Fruit fly (Drosophila melanogaster): ENCODE results near the gene CG17075.

CG17075 gene

dm6 chr2L:285596-286023, 18.3 kb upstream of the CG17075 start (continued):
- TF ChIP-seq Side (GFP tag; optimal IDR thresholded peaks at IDR 0.05) (peak; percentile 26), CG12071 (GFP tag; optimal IDR thresholded peaks at IDR 0.05) (peak; percentile 43), TFAM (GFP tag; optimal IDR thresholded peaks at IDR 0.05) (no peak), Dp (GFP tag; optimal IDR thresholded peaks at IDR 0.05) (peak; percentile 31), CG6175 (GFP tag; IDR thresholded peaks at IDR 0.05) (no peak), chm (GFP tag; IDR thresholded peaks at IDR 0.05) (peak; percentile 65), CG9609 (GFP tag; optimal IDR thresholded peaks at IDR 0.05) (no peak), lab (GFP tag; optimal IDR thresholded peaks at IDR 0.05) (no peak), CG9932 (GFP tag; IDR thresholded peaks at IDR 0.05) (peak; percentile 64), CG11085 (GFP tag; IDR thresholded peaks at IDR 0.05) (no peak), Six4 (GFP tag; optimal IDR thresholded peaks at IDR 0.05) (peak; percentile 28), run (tag; optimal IDR thresholded peaks at IDR 0.05) (no peak), cg (GFP tag; optimal IDR thresholded peaks at IDR 0.05) (peak; percentile 0), cato (GFP tag; optimal IDR thresholded peaks at IDR 0.05; ENCODE audit: borderline replicate concordance) (no peak), aop (GFP tag; IDR thresholded peaks at IDR 0.05) (no peak), tx (GFP tag; optimal IDR thresholded peaks at IDR 0.05) (peak; percentile 31), en (GFP tag; optimal IDR thresholded peaks at IDR 0.05) (no peak), Poxn (GFP tag; IDR thresholded peaks at IDR 0.05) (no peak), CG7963 (GFP tag; IDR thresholded peaks at IDR 0.05; ENCODE audit: partially characterized antibody) (no peak), chif (GFP tag; optimal IDR thresholded peaks at IDR 0.05) (peak; percentile 21 to 25), CG3726 (GFP tag; IDR thresholded peaks at IDR 0.05) (no peak), Hr39 (optimal IDR thresholded peaks at IDR 0.05) (no peak), disco-r (GFP tag; optimal IDR thresholded peaks at IDR 0.05) (no peak), HmgD (GFP tag; optimal IDR thresholded peaks at IDR 0.05) (no peak), CG17568 (GFP tag; optimal IDR thresholded peaks at IDR 0.05) (peak; percentile 16), CG8944 (GFP tag; optimal IDR thresholded peaks at IDR 0.05) (no peak), CG2199 (GFP tag; IDR thresholded peaks at IDR 0.05) (0 out of 3 replicates have a peak, but pooled peaks have one; percentile 18), z (GFP tag; IDR thresholded peaks at IDR 0.05) (0 out of 3 replicates have a peak, but pooled peaks have one; percentile 24), NFAT (GFP tag; IDR thresholded peaks at IDR 0.05) (peak; percentile 50; the same call in 1 of the 2 replicates), corto (GFP tag; optimal IDR thresholded peaks at IDR 0.05) (no peak), CG8924 (tag; optimal IDR thresholded peaks at IDR 0.05) (peak; percentile 63), ato (GFP tag; IDR thresholded peaks at IDR 0.05; ENCODE audit: partially characterized antibody) (peak; percentile 48; the same call in 1 of the 2 replicates), Hr3 (GFP tag; optimal IDR thresholded peaks at IDR 0.05) (peak; percentile 29), gem (tag; optimal IDR thresholded peaks at IDR 0.05) (peak; percentile 72), CG16815 (GFP tag; optimal IDR thresholded peaks at IDR 0.05) (no peak), Hr78 (GFP tag; optimal IDR thresholded peaks at IDR 0.05) (no peak), Vsx1 (GFP tag; optimal IDR thresholded peaks at IDR 0.05) (no peak), caup (GFP tag; optimal IDR thresholded peaks at IDR 0.05; ENCODE audit: severe bottlenecking) (peak; percentile 71), Antp (GFP tag; optimal IDR thresholded peaks at IDR 0.05) (peak; percentile 45), Kr (GFP tag; optimal IDR thresholded peaks at IDR 0.05) (no peak), Lpt (GFP tag; optimal IDR thresholded peaks at IDR 0.05) (no peak), CG8290 (GFP tag; optimal IDR thresholded peaks at IDR 0.05) (peak; percentile 59), CG8290 (tag; optimal IDR thresholded peaks at IDR 0.05) (peak; percentile 8 to 88), inv (GFP tag; IDR thresholded peaks at IDR 0.05; ENCODE audit: partially characterized antibody) (no peak), ci (GFP tag; IDR thresholded peaks at IDR 0.05) (peak; percentile 84), lilli (GFP tag; optimal IDR thresholded peaks at IDR 0.05) (peak; percentile 70), MESR4 (GFP tag; optimal IDR thresholded peaks at IDR 0.05) (peak; percentile 88), CG3065 (GFP tag; optimal IDR thresholded peaks at IDR 0.05) (peak; percentile 60), CG17912 (GFP tag; optimal IDR thresholded peaks at IDR 0.05) (peak; percentile 53), CG12391 (tag; optimal IDR thresholded peaks at IDR 0.05) (peak; percentile 65), az2 (GFP tag; optimal IDR thresholded peaks at IDR 0.05) (peak; percentile 42), Atf3 (GFP tag; optimal IDR thresholded peaks at IDR 0.05) (no peak)
